Worm (Caenorhabditis elegans): Measurements from ENCODE around the gene efa-6.
A peak's percentile ranks its signal among the peaks of the same experiment; 100 is the strongest.

Gene efa-6

DNA sequence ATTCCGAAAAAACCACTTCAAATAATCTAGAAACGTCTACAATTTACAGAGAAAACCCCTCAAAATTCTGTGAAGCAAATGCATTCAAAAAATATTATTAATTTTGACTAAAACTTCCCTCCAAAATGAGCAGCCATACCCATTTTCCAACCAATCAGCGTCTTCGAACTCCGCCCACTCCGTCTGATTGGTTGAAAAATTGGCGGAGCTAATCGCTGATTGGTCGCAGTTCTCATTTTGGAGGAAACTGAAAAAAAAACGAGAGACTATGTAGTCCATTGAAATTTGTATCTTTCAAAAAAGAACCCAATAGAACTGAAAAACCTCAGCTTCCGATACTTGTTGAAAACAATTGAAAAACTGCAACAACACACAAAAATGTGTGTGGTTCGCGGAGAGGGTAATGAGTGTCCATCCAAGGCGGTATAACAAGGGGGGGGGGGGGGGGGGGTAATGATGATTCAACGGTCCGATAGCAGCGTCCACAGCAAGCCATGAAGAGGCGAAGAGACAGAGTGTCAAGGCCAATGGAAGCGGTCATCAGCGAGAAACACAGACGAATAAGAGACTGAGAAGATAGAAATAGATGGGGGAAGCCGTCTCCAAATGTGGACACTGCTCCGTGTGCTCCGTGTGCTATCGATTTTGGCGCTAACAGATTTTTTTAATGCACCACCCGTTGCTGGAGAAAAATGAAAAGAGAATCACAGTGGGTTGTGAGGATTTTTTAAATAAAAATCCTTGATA, 2.6 kb upstream of the efa-6 start:
- TF ChIP-seq ceh-63 (GFP tag; optimal IDR thresholded peaks at IDR 0.05) (no peak), snu-23 (GFP tag; optimal IDR thresholded peaks at IDR 0.05) (peak; percentile 0), C34B4.2 (tag; optimal IDR thresholded peaks at IDR 0.05) (no peak), tbx-2 (tag; optimal IDR thresholded peaks at IDR 0.05) (no peak), pag-3 (tag; optimal IDR thresholded peaks at IDR 0.05; ENCODE audit: borderline replicate concordance, insufficient read depth) (no peak), hlh-17 (GFP tag; optimal IDR thresholded peaks at IDR 0.05; ENCODE audit: borderline replicate concordance) (no peak), mab-9 (GFP tag; IDR thresholded peaks at IDR 0.05) (no peak), fkh-8 (tag; optimal IDR thresholded peaks at IDR 0.05) (peak; percentile 3), fos-1 (tag; optimal IDR thresholded peaks at IDR 0.05) (no peak), mep-1 (tag; optimal IDR thresholded peaks at IDR 0.05) (no peak), nhr-19 (GFP tag; conservative IDR thresholded peaks at IDR 0.05) (no peak), dpl-1 (GFP tag; optimal IDR thresholded peaks at IDR 0.05) (peak in 1 of 3 experiments; percentile 5), ceh-88 (GFP tag; IDR thresholded peaks at IDR 0.05) (no peak), lin-14 (GFP tag; optimal IDR thresholded peaks at IDR 0.05) (peak; percentile 71), nhr-20 (tag; optimal IDR thresholded peaks at IDR 0.05) (no peak), fkh-4 (tag; optimal IDR thresholded peaks at IDR 0.05; ENCODE audit: borderline replicate concordance) (no peak), F16B12.6 (tag; optimal IDR thresholded peaks at IDR 0.05) (no peak), ceh-82 (tag; optimal IDR thresholded peaks at IDR 0.05) (peak in 1 of 3 experiments; percentile 8), unc-98 (GFP tag; IDR thresholded peaks at IDR 0.05) (no peak), efl-1 (optimal IDR thresholded peaks at IDR 0.05) (no peak), efl-1 (GFP tag; optimal IDR thresholded peaks at IDR 0.05 in 1 of 2) (peak in 1 of 2 experiments; percentile 39), fkh-10 (GFP tag; optimal IDR thresholded peaks at IDR 0.05) (no peak), ets-5 (GFP tag; IDR thresholded peaks at IDR 0.05) (no peak), mdl-1 (tag; optimal IDR thresholded peaks at IDR 0.05) (no peak), tlp-1 (tag; optimal IDR thresholded peaks at IDR 0.05) (no peak), nhr-77 (tag; optimal IDR thresholded peaks at IDR 0.05) (no peak), zip-4 (GFP tag; optimal IDR thresholded peaks at IDR 0.05) (no peak), egl-27 (tag; optimal IDR thresholded peaks at IDR 0.05) (no peak), lin-39 (tag; optimal IDR thresholded peaks at IDR 0.05) (no peak), nhr-90 (tag; optimal IDR thresholded peaks at IDR 0.05; ENCODE audit: poor library complexity) (no peak), sox-4 (tag; optimal IDR thresholded peaks at IDR 0.05) (no peak)

DNA sequence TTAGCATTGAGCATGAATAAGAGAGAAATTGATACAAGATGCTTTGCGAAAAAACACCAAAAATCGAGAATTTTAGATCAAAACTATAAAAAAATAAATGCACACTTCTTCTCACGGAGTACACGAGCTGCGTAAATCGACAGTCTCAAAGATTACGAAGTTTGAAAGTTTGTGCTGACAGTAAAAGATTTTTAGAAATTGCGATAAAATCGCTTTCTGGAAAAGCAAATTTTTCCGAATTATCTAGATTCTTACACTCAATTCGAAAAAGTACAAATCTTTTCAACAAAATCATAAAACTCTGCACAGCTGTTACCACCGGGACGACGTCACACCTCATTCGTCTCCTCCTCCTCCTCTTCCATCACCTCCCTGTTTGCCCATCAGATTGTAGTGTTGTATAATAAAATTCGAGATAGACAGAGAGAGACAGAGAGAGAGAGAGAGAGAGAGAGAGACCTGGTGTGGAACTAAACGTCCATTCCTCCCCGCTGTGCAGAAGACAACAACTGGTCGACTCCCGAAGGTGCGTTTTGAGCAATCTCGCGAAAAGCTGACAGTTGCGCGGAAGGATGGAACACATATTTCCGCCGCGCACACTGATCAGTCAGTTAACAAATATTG, 710 bp upstream of the efa-6 start:
- TF ChIP-seq rnt-1 (tag; optimal IDR thresholded peaks at IDR 0.05) (peak; percentile 74), mep-1 (tag; optimal IDR thresholded peaks at IDR 0.05) (no peak), efl-3 (GFP tag; optimal IDR thresholded peaks at IDR 0.05) (no peak), snu-23 (GFP tag; optimal IDR thresholded peaks at IDR 0.05) (peak; percentile 9), lsy-2 (tag; optimal IDR thresholded peaks at IDR 0.05) (peak in 1 of 2 experiments; percentile 14), lin-14 (GFP tag; optimal IDR thresholded peaks at IDR 0.05) (peak; percentile 62), nhr-71 (tag; optimal IDR thresholded peaks at IDR 0.05) (peak; percentile 37), nhr-237 (tag; optimal IDR thresholded peaks at IDR 0.05) (no peak)

DNA sequence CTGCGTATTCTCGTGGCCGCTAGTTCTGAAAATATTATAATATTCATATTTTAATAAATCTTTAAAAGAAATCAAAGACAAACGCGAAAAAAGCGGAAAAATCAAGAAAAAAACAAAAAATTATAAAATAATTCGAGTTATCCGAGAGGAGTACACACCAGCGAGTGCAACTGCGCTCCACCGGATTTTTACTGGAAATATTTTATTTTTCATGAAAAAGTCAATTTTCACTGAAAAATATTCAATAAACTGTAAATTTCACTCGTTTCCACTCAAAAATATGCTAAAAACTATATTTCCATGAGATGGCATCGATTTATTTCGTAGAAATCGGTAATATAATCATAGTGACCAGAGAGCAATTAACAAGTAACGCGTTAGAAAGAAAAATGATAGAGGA, 9.1 kb downstream of the efa-6 start, which contains the start of gene Y55D9A.2:
TSS of gene Y55D9A.2 (minus strand) at position 31 of the 400 bp plus-strand sequence.
- TF ChIP-seq sup-37 (GFP tag; optimal IDR thresholded peaks at IDR 0.05) = no peak
- peak in 1 of 2 experiments; percentile 12 for TF ChIP-seq ztf-11 (tag; optimal IDR thresholded peaks at IDR 0.05)
- no peak for TF ChIP-seq isw-1 (GFP tag; IDR thresholded peaks at IDR 0.05)
- TF ChIP-seq unc-62 (GFP tag; optimal IDR thresholded peaks at IDR 0.05) = no peak
- no peak for TF ChIP-seq ets-5 (GFP tag; IDR thresholded peaks at IDR 0.05)
- TF ChIP-seq lin-35 (GFP tag; optimal IDR thresholded peaks at IDR 0.05) = peak; percentile 37 to 47
- TF ChIP-seq aly-2 (tag; optimal IDR thresholded peaks at IDR 0.05) = peak; percentile 75
- TF ChIP-seq ztf-4 (tag; optimal IDR thresholded peaks at IDR 0.05) = no peak
- TF ChIP-seq nhr-47 (tag; optimal IDR thresholded peaks at IDR 0.05) = no peak
- TF ChIP-seq dpl-1 (GFP tag; optimal IDR thresholded peaks at IDR 0.05) = peak; percentile 19 to 62 (median 27)
- no peak for TF ChIP-seq ceh-88 (GFP tag; IDR thresholded peaks at IDR 0.05)
- TF ChIP-seq mep-1 (tag; optimal IDR thresholded peaks at IDR 0.05) = peak; percentile 71
- TF ChIP-seq efl-1 (optimal IDR thresholded peaks at IDR 0.05) = peak; percentile 48 to 52
- TF ChIP-seq efl-1 (GFP tag; optimal IDR thresholded peaks at IDR 0.05 in 1 of 2) = peak; percentile 57 to 89
- no peak for TF ChIP-seq nhr-11 (tag; optimal IDR thresholded peaks at IDR 0.05)
- peak; percentile 34 for TF ChIP-seq swsn-7 (tag; optimal IDR thresholded peaks at IDR 0.05)
- peak; percentile 45 for TF ChIP-seq tbx-2 (tag; optimal IDR thresholded peaks at IDR 0.05)
- peak; percentile 17 for TF ChIP-seq nhr-20 (tag; optimal IDR thresholded peaks at IDR 0.05)
- peak in 1 of 3 experiments; percentile 23 for TF ChIP-seq ceh-82 (tag; optimal IDR thresholded peaks at IDR 0.05)
- TF ChIP-seq nhr-77 (tag; optimal IDR thresholded peaks at IDR 0.05) = peak; percentile 18
